Fruit fly (Drosophila melanogaster) whole organism, embryonic: ENCODE measurements around the gene CG34432.

Experiments used
- Awh ChIP-seq: fragments of 200-800 bp; sonication (Bioruptor generic); IDR thresholded peaks from 2 replicates; pipeline ENCODE4, ENCODE4 v1.3.6; 2022; ENCODE audit warnings: missing biosample characterization, missing genetic modification characterization
- B-H1 ChIP-seq: fragments of 200-800 bp; sonication (Bioruptor generic); IDR thresholded peaks from 3 replicates; pipeline ENCODE4 v1.3.6; 2022; ENCODE audit warnings: missing biosample characterization, missing genetic modification characterization
- Bteb2 ChIP-seq: fragments of 200-800 bp; sonication (Bioruptor generic); optimal IDR thresholded peaks from 2 replicates; lab custom pipeline; 2016; ENCODE audit warnings: missing biosample characterization, missing genetic modification characterization
- CG10321 ChIP-seq: fragments of 200-800 bp; sonication (Bioruptor generic); IDR thresholded peaks from 2 replicates; pipeline ENCODE4 v1.3.6; 2022; ENCODE audit warnings: missing biosample characterization, missing genetic modification characterization
- CG10959 ChIP-seq: fragments of 200-800 bp; sonication (Bioruptor generic); IDR thresholded peaks from 2 replicates; pipeline ENCODE4 v1.3.6; 2022; ENCODE audit warnings: missing biosample characterization, missing genetic modification characterization
- CG11247 ChIP-seq: fragments of 200-800 bp; sonication (Bioruptor generic); IDR thresholded peaks from 2 replicates; pipeline ENCODE4 v1.3.6; 2022; ENCODE audit warnings: missing biosample characterization, missing genetic modification characterization
- CG12391 ChIP-seq: fragments of 200-800 bp; sonication (Bioruptor generic); optimal IDR thresholded peaks from 3 replicates; lab custom pipeline; 2018; ENCODE audit warnings: missing biosample characterization, mild to moderate bottlenecking, missing genetic modification characterization, moderate library complexity
- CG13287 ChIP-seq: fragments of 200-800 bp; sonication (Bioruptor generic); IDR thresholded peaks from 2 replicates; pipeline ENCODE4 v1.3.6; 2022; ENCODE audit warnings: missing biosample characterization, missing genetic modification characterization; ENCODE audit not compliant: partially characterized antibody
- CG15696 ChIP-seq: fragments of 200-800 bp; sonication (Bioruptor generic); optimal IDR thresholded peaks from 2 replicates; lab custom pipeline; 2019; ENCODE audit warnings: missing biosample characterization, mild to moderate bottlenecking, missing genetic modification characterization, moderate library complexity
- CG16779 ChIP-seq: fragments of 200-800 bp; sonication (Bioruptor generic); IDR thresholded peaks from 2 replicates; pipeline ENCODE4 v1.3.6; 2022; ENCODE audit warnings: missing biosample characterization, missing genetic modification characterization
- CG16815 ChIP-seq: fragments of 200-800 bp; sonication (Bioruptor generic); optimal IDR thresholded peaks from 3 replicates; lab custom pipeline; 2017; ENCODE audit warnings: missing biosample characterization, mild to moderate bottlenecking, missing genetic modification characterization
- CG33213 ChIP-seq: fragments of 200-800 bp; sonication (Bioruptor generic); optimal IDR thresholded peaks from 3 replicates; lab custom pipeline; 2016; ENCODE audit warnings: missing biosample characterization, missing genetic modification characterization
- CG33557 ChIP-seq: fragments of 200-800 bp; sonication (Bioruptor generic); optimal IDR thresholded peaks from 2 replicates; lab custom pipeline; 2019; ENCODE audit warnings: missing biosample characterization, mild to moderate bottlenecking, missing genetic modification characterization, moderate library complexity
- CG4282 ChIP-seq: fragments of 200-800 bp; sonication (Bioruptor generic); optimal IDR thresholded peaks from 2 replicates; lab custom pipeline; 2016; ENCODE audit warnings: missing biosample characterization, missing genetic modification characterization
- CG43689 ChIP-seq: fragments of 200-800 bp; sonication (Bioruptor generic); IDR thresholded peaks from 2 replicates; pipeline ENCODE4 v1.3.6; 2022; ENCODE audit warnings: missing biosample characterization, missing genetic modification characterization
- CG6765 ChIP-seq: fragments of 200-800 bp; sonication (Bioruptor generic); optimal IDR thresholded peaks from 3 replicates; lab custom pipeline; 2017; ENCODE audit warnings: missing biosample characterization, mild to moderate bottlenecking, missing genetic modification characterization
- CkIIα-i1 ChIP-seq: fragments of 200-800 bp; sonication (Bioruptor generic); IDR thresholded peaks from 2 replicates; pipeline ENCODE4 v1.3.6; 2022; ENCODE audit warnings: missing biosample characterization, missing genetic modification characterization
- Deaf1 ChIP-seq: fragments of 200-800 bp; optimal IDR thresholded peaks from 3 replicates; lab custom pipeline; 2019; ENCODE audit warnings: missing biosample characterization, mild to moderate bottlenecking, missing genetic modification characterization, moderate library complexity
- ERR ChIP-seq: fragments of 200-800 bp; sonication (Bioruptor generic); optimal IDR thresholded peaks from 2 replicates; lab custom pipeline; 2016; ENCODE audit warnings: missing biosample characterization, missing genetic modification characterization
- Fer3 ChIP-seq: fragments of 200-800 bp; sonication (Bioruptor generic); optimal IDR thresholded peaks from 2 replicates; lab custom pipeline; 2018; ENCODE audit warnings: missing biosample characterization, mild to moderate bottlenecking, missing genetic modification characterization, moderate library complexity
- Hmx ChIP-seq: fragments of 200-800 bp; sonication (Bioruptor generic); optimal IDR thresholded peaks from 2 replicates; lab custom pipeline; 2016; ENCODE audit warnings: missing biosample characterization, missing genetic modification characterization
- Hsf ChIP-seq: fragments of 200-800 bp; sonication (Bioruptor generic); optimal IDR thresholded peaks from 3 replicates; lab custom pipeline; 2016; ENCODE audit warnings: missing biosample characterization, missing genetic modification characterization
- Jarid2 ChIP-seq: fragments of 200-800 bp; sonication (Bioruptor generic); optimal IDR thresholded peaks from 3 replicates; lab custom pipeline; 2017; ENCODE audit warnings: mild to moderate bottlenecking, missing biosample characterization, missing genetic modification reagents, missing genetic modification characterization
- NFAT ChIP-seq: fragments of 200-800 bp; sonication (Bioruptor generic); IDR thresholded peaks from 2 replicates; pipeline ENCODE4 v1.3.6; 2022; ENCODE audit warnings: missing biosample characterization, missing genetic modification characterization
- Nf-YB ChIP-seq: fragments of 200-800 bp; sonication (Bioruptor generic); optimal IDR thresholded peaks from 3 replicates; lab custom pipeline; 2019; ENCODE audit warnings: missing biosample characterization, mild to moderate bottlenecking, missing genetic modification characterization, moderate library complexity
- Nf-YC ChIP-seq: fragments of 200-800 bp; optimal IDR thresholded peaks from 3 replicates; lab custom pipeline; 2019; ENCODE audit warnings: missing biosample characterization, mild to moderate bottlenecking, missing genetic modification characterization, moderate library complexity
- Ptx1 ChIP-seq: fragments of 200-800 bp; sonication (Bioruptor generic); IDR thresholded peaks from 2 replicates; pipeline ENCODE4 v1.3.6; 2022; ENCODE audit warnings: missing biosample characterization, missing genetic modification characterization
- Sin3A ChIP-seq: fragments of >200 bp; optimal IDR thresholded peaks from 2 replicates; lab custom pipeline; 2018
- Trl ChIP-seq, 3 experiments: fragments of >200 bp in 2 of 3; fragments of 200-800 bp in 1 of 3; sonication (Bioruptor generic) in 1 of 3; optimal IDR thresholded peaks; 2 replicates in 1 of 3; 3 replicates in 2 of 3; lab custom pipeline; 2016 to 2017; ENCODE audit warnings: missing biosample characterization in 1 of 3, missing genetic modification characterization in 1 of 3
- Xbp1 ChIP-seq: fragments of 200-800 bp; sonication (Bioruptor generic); optimal IDR thresholded peaks from 3 replicates; lab custom pipeline; 2016; ENCODE audit warnings: missing biosample characterization, mild to moderate bottlenecking, missing genetic modification characterization
- ash1 ChIP-seq: fragments of 200-800 bp; sonication (Bioruptor generic); optimal IDR thresholded peaks from 2 replicates; lab custom pipeline; 2018; ENCODE audit warnings: missing biosample characterization, mild to moderate bottlenecking, missing genetic modification characterization
- bcd ChIP-seq: fragments of 200-800 bp; sonication (Bioruptor generic); optimal IDR thresholded peaks from 2 replicates; lab custom pipeline; 2017; ENCODE audit warnings: missing biosample characterization, mild to moderate bottlenecking, missing genetic modification characterization
- corto ChIP-seq: fragments of 200-800 bp; sonication (Bioruptor generic); optimal IDR thresholded peaks from 2 replicates; lab custom pipeline; 2016; ENCODE audit warnings: missing biosample characterization, mild to moderate bottlenecking, missing genetic modification characterization, moderate library complexity
- danr ChIP-seq: fragments of 200-800 bp; sonication (Bioruptor generic); IDR thresholded peaks from 2 replicates; pipeline ENCODE4 v1.3.6; 2022; ENCODE audit warnings: missing biosample characterization, missing genetic modification characterization
- dati ChIP-seq: fragments of 200-800 bp; sonication (Bioruptor generic); IDR thresholded peaks from 2 replicates; pipeline ENCODE4 v1.3.6; 2022; ENCODE audit warnings: missing biosample characterization, missing genetic modification characterization
- dmrt99B ChIP-seq: fragments of 200-800 bp; sonication (Bioruptor generic); optimal IDR thresholded peaks from 2 replicates; lab custom pipeline; 2018; ENCODE audit warnings: missing biosample characterization, mild to moderate bottlenecking, missing genetic modification characterization, moderate library complexity
- gcm ChIP-seq: fragments of 200-800 bp; sonication (Bioruptor generic); optimal IDR thresholded peaks from 2 replicates; lab custom pipeline; 2019; ENCODE audit warnings: missing biosample characterization, mild to moderate bottlenecking, missing genetic modification characterization, moderate library complexity
- gro ChIP-seq: fragments of 200-800 bp; sonication (Bioruptor generic); optimal IDR thresholded peaks from 2 replicates; lab custom pipeline; 2016; ENCODE audit warnings: missing biosample characterization, missing genetic modification characterization
- jumu ChIP-seq: fragments of 200-800 bp; sonication (Bioruptor generic); optimal IDR thresholded peaks from 3 replicates; lab custom pipeline; 2016; ENCODE audit warnings: missing biosample characterization, missing genetic modification characterization
- kni ChIP-seq: fragments of 200-800 bp; sonication (Bioruptor generic); optimal IDR thresholded peaks from 3 replicates; lab custom pipeline; 2017; ENCODE audit warnings: mild to moderate bottlenecking, missing biosample characterization, missing genetic modification reagents, missing genetic modification characterization
- mld ChIP-seq: fragments of 200-800 bp; sonication (Bioruptor generic); IDR thresholded peaks from 3 replicates; pipeline ENCODE4 v1.3.6; 2022; ENCODE audit warnings: missing biosample characterization, missing genetic modification characterization; ENCODE audit not compliant: partially characterized antibody
- odd ChIP-seq: fragments of 200-800 bp; sonication (Bioruptor generic); optimal IDR thresholded peaks from 2 replicates; lab custom pipeline; 2017; ENCODE audit warnings: missing biosample characterization, mild to moderate bottlenecking, missing genetic modification characterization
- tap ChIP-seq: fragments of 200-800 bp; optimal IDR thresholded peaks from 3 replicates; lab custom pipeline; 2019; ENCODE audit warnings: missing biosample characterization, mild to moderate bottlenecking, missing genetic modification characterization, moderate library complexity
- unc-4 ChIP-seq: fragments of 200-800 bp; sonication (Bioruptor generic); IDR thresholded peaks from 2 replicates; pipeline ENCODE4 v1.3.6; 2022; ENCODE audit warnings: missing biosample characterization, missing genetic modification characterization; ENCODE audit not compliant: partially characterized antibody
- usp ChIP-seq: fragments of >200 bp; optimal IDR thresholded peaks from 2 replicates; lab custom pipeline; 2017; ENCODE audit warnings: missing biosample characterization, missing genetic modification characterization
- vvl ChIP-seq: fragments of 200-800 bp; sonication (Bioruptor generic); IDR thresholded peaks from 2 replicates; pipeline ENCODE4 v1.3.6; 2022; ENCODE audit warnings: missing biosample characterization, missing genetic modification characterization

Gene CG34432

dm6 chr3R:30617457-30617856 lies 31.5 kb upstream of the CG34432 start:
- TF ChIP-seq Deaf1 (peak; percentile 15), Nf-YB (GFP tag; lab: Kevin White, UChicago) (peak; percentile 83), jumu (no peak), Nf-YC (tag; lab: Kevin White, UChicago) (peak; percentile 89), dmrt99B (tag; lab: Kevin White, UChicago) (no peak), usp (GFP tag; lab: Kevin White, UChicago) (no peak), CG11247 (GFP tag; lab: Robert Waterston, UW) (no peak), CG33213 (GFP tag; lab: Kevin White, UChicago) (no peak), Trl (optimal IDR thresholded peaks at IDR 0.05; lab: Kevin White, UChicago) (peak in 1 of 2 experiments; percentile 56), Trl (GFP tag; optimal IDR thresholded peaks at IDR 0.05; lab: Kevin White, UChicago) (no peak), CG10321 (GFP tag; lab: Robert Waterston, UW) (0 out of 2 replicates have a peak, but pooled peaks have one; percentile 22)

dm6 chr3R:30621806-30622205 lies 27.1 kb upstream of the CG34432 start, which contains the start of gene CG44954:
Gene CG44954 (minus strand): TSS chr3R:30621906.
- TF ChIP-seq dati (GFP tag; lab: Robert Waterston, UW) (no peak), ash1 (GFP tag; lab: Kevin White, UChicago) (no peak), Jarid2 (GFP tag; lab: Kevin White, UChicago) (no peak), CG6765 (no peak), bcd (GFP tag; lab: Kevin White, UChicago) (no peak)
- TF ChIP-seq, all 482 proteins: peak for 0

DNA sequence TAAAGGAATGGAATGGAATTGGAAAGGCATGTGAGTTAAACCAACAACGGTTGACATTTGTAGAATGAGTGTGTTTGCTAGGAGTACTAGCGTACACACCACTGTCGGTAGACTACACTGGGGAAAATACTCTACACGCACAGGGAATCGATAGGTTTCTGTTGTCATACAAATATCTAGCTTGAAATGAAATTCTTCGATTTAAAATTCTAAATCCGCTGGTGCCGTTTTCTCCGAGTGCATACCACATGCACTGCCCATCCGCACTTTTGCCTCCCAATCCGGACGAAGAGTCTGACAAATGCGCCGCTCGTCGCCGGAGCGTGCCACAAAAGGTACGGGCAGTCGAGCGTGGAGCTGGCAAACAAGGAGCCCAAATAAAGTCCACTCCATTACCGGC lies 20.0 kb upstream of the CG34432 start, which contains the start of gene CG2267:
TSS of gene CG2267 (minus strand) at position 101 of the 400 bp plus-strand sequence.
- TF ChIP-seq Sin3A (no peak), odd (GFP tag; lab: Kevin White, UChicago) (no peak), Hsf (GFP tag; lab: Kevin White, UChicago) (no peak), CG43689 (no peak), Nf-YB (GFP tag; lab: Kevin White, UChicago) (no peak), gro (GFP tag; lab: Kevin White, UChicago) (no peak), Awh (no peak), Xbp1 (GFP tag; lab: Kevin White, UChicago) (no peak), CG10959 (GFP tag; lab: Robert Waterston, UW) (no peak)

- TF ChIP-seq CkIIα-i1, result no peak
- peak; percentile 35 for TF ChIP-seq CG12391
- TF ChIP-seq vvl (GFP tag; lab: Robert Waterston, UW), result peak; percentile 25; the same call in 1 of the 2 replicates
- TF ChIP-seq unc-4 (GFP tag; lab: Robert Waterston, UW), result no peak
- TF ChIP-seq CG16815 (GFP tag; lab: Kevin White, UChicago), result no peak
- no peak for TF ChIP-seq CG4282
- TF ChIP-seq kni (GFP tag; lab: Kevin White, UChicago), result no peak
- TF ChIP-seq Bteb2 (GFP tag; lab: Kevin White, UChicago), result no peak
- no peak for TF ChIP-seq CG16779 (GFP tag; lab: Robert Waterston, UW)
- TF ChIP-seq CG10959 (GFP tag; lab: Robert Waterston, UW), result no peak
- TF ChIP-seq B-H1 (GFP tag; lab: Robert Waterston, UW), result no peak; the same call in 2 of the 3 replicates
- no peak for TF ChIP-seq corto (GFP tag; lab: Kevin White, UChicago)
- no peak for TF ChIP-seq mld
- no peak for TF ChIP-seq Nf-YB (GFP tag; lab: Kevin White, UChicago)
- no peak for TF ChIP-seq CG33557
- no peak for TF ChIP-seq danr (GFP tag; lab: Robert Waterston, UW)
- no peak for TF ChIP-seq CG13287 (GFP tag; lab: Robert Waterston, UW)
- no peak for TF ChIP-seq NFAT (GFP tag; lab: Robert Waterston, UW)
- TF ChIP-seq ERR (GFP tag; lab: Kevin White, UChicago), result no peak
- no peak for TF ChIP-seq tap (tag; lab: Kevin White, UChicago)
- no peak for TF ChIP-seq gcm
- TF ChIP-seq Fer3 (tag; lab: Kevin White, UChicago), result peak; percentile 6
- TF ChIP-seq Ptx1 (GFP tag; lab: Robert Waterston, UW), result no peak
- TF ChIP-seq Hmx, result no peak
- no peak for TF ChIP-seq ash1 (GFP tag; lab: Kevin White, UChicago)
- TF ChIP-seq CG15696 (tag; lab: Kevin White, UChicago), result peak; percentile 31
These were observed 5.7 kb upstream of the CG34432 start for dm6 chr3R:30643240-30643639.
